Worm (Caenorhabditis elegans): ENCODE measurements around the gene M04C3.1.

ce11 chrV:19398882-19399281 lies 46.5 kb downstream of the M04C3.1 start, which contains the start of gene C25F9.13:
- no peak for TF ChIP-seq F13C5.2 (tag; optimal IDR thresholded peaks at IDR 0.05)
- TF ChIP-seq ama-1 (optimal IDR thresholded peaks at IDR 0.05), result no peak
- no peak for TF ChIP-seq scrt-1 (GFP tag; IDR thresholded peaks at IDR 0.05)
- no peak for TF ChIP-seq aly-1 (tag; optimal IDR thresholded peaks at IDR 0.05)
- TF ChIP-seq ceh-13 (GFP tag; optimal IDR thresholded peaks at IDR 0.05), result no peak
- no peak for TF ChIP-seq tbx-11 (GFP tag; IDR thresholded peaks at IDR 0.05)
